Worm (Caenorhabditis elegans) whole organism, early embryonic: ENCODE measurements around the gene iff-2.

Experiments
- F13C5.2 ChIP-seq: sonication (generic microtip); optimal IDR thresholded peaks from 2 replicates; lab custom pipeline; 2017; ENCODE audit warnings: mild to moderate bottlenecking, missing genetic modification characterization, inconsistent platforms, missing compliant biosample characterization
- ama-1 ChIP-seq: fragments of 150-350 bp; optimal IDR thresholded peaks from 2 replicates; lab custom pipeline; 2014
- flt-1 ChIP-seq: fragments of 200-800 bp; sonication (Bioruptor generic); IDR thresholded peaks from 2 replicates; pipeline ENCODE4 v1.3.6; 2022; ENCODE audit warnings: missing genetic modification characterization, missing compliant biosample characterization
- hmg-4 ChIP-seq: fragments of 200-800 bp; sonication (Bioruptor generic); optimal IDR thresholded peaks from 2 replicates; lab custom pipeline; 2018; ENCODE audit warnings: mild to moderate bottlenecking, missing genetic modification characterization, missing compliant biosample characterization
- tbx-11 ChIP-seq: fragments of 200-800 bp; sonication (Bioruptor generic); IDR thresholded peaks from 2 replicates; pipeline ENCODE4 v1.3.6; 2022; ENCODE audit warnings: missing genetic modification characterization, missing compliant biosample characterization
- tbx-37 ChIP-seq: fragments of 200-800 bp; sonication (Bioruptor generic); conservative IDR thresholded peaks from 2 replicates; pipeline ENCODE4 v1.3.6; 2022; ENCODE audit warnings: missing genetic modification reagents, missing genetic modification characterization, missing compliant biosample characterization

ce11 chrII:8583035-8583434, 21.9 kb upstream of the iff-2 start:
- no peak for TF ChIP-seq tbx-11
- TF ChIP-seq F13C5.2 (tag; lab: Kevin White, UChicago) = no peak
- TF ChIP-seq flt-1 = no peak
- TF ChIP-seq ama-1 (lab: Kevin White, UChicago) = peak; percentile 54
- TF ChIP-seq tbx-37 (GFP tag; lab: Robert Waterston, UW) = no peak
- TF ChIP-seq hmg-4 = no peak
